Fruit fly (Drosophila melanogaster) Kc167 (cell line): Measurements from ENCODE around the gene Arglu1.

Experiments
- Myc ChIP-seq: fragments of >200 bp; optimal IDR thresholded peaks from 2 replicates; lab custom pipeline; 2017; ENCODE audit warnings: missing external identifiers
- Sin3A ChIP-seq: fragments of >200 bp; optimal IDR thresholded peaks from 2 replicates; lab custom pipeline; 2018; ENCODE audit warnings: missing external identifiers
- h ChIP-seq: fragments of >200 bp; optimal IDR thresholded peaks from 3 replicates; lab custom pipeline; 2018; ENCODE audit warnings: missing external identifiers
- insv ChIP-seq: fragments of >200 bp; optimal IDR thresholded peaks from 3 replicates; lab custom pipeline; 2018; ENCODE audit warnings: missing external identifiers
- psq ChIP-seq: fragments of >200 bp; optimal IDR thresholded peaks from 2 replicates; lab custom pipeline; 2017; ENCODE audit warnings: missing external identifiers
- ttk ChIP-seq: sonication (Bioruptor generic); optimal IDR thresholded peaks from 2 replicates; lab custom pipeline; 2017; ENCODE audit warnings: missing external identifiers

Gene Arglu1

dm6 chr2L:9907320-9908256 lies 30.3 kb downstream of the Arglu1 start:
- TF ChIP-seq h (lab: Kevin White, UChicago) = no peak
- TF ChIP-seq insv (lab: Kevin White, UChicago) = no peak
- no peak for TF ChIP-seq Myc
- no peak for TF ChIP-seq Sin3A (lab: Kevin White, UChicago)
- TF ChIP-seq ttk (lab: Kevin White, UChicago) = no peak
- no peak for TF ChIP-seq psq (lab: Kevin White, UChicago)

- TF ChIP-seq psq (lab: Kevin White, UChicago) (no peak), h (lab: Kevin White, UChicago) (no peak), Myc (no peak), insv (lab: Kevin White, UChicago) (no peak), ttk (lab: Kevin White, UChicago) (no peak)
Measured at dm6 chr2L:9906641-9907040, 31.3 kb downstream of the Arglu1 start.

dm6 chr2L:9903028-9903427 lies 34.9 kb downstream of the Arglu1 start, which contains the start of gene Muc30E:
Muc30E (minus strand) TSS chr2L:9903128.
- TF ChIP-seq Myc (no peak), insv (lab: Kevin White, UChicago) (no peak)

DNA sequence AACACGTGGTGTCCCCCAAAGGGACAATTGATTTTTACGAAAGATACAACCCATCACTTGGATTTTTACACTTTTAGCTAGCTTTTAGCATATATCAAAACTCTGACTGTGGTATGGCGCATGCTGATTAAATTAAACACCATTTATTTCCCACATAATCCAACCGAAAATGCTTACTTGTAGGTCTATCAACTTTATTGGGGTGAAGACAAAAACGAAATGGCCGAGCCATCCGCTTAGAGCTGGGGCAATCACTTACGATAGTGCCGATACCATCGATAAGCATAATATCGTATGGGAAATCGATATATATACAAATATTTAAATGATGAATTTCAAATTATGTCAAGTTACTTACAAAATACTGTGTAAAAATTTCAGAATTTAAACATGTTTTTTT lies 40.6 kb downstream of the Arglu1 start, which contains the start of gene RpS2:
Gene RpS2, minus strand, starts transcription at position 257 of the 400 bp plus-strand sequence.
- TF ChIP-seq ttk (lab: Kevin White, UChicago) = no peak
- no peak for TF ChIP-seq Sin3A (lab: Kevin White, UChicago)
- no peak for TF ChIP-seq insv (lab: Kevin White, UChicago)
- TF ChIP-seq psq (lab: Kevin White, UChicago) = no peak
- TF ChIP-seq Myc = no peak
- TF ChIP-seq h (lab: Kevin White, UChicago) = no peak

- no peak for TF ChIP-seq psq (lab: Kevin White, UChicago)
Measured at dm6 chr2L:9894871-9895364, 43.0 kb downstream of the Arglu1 start, which contains the start of gene Bka. Bka (plus strand) TSS chr2L:9895287.

DNA sequence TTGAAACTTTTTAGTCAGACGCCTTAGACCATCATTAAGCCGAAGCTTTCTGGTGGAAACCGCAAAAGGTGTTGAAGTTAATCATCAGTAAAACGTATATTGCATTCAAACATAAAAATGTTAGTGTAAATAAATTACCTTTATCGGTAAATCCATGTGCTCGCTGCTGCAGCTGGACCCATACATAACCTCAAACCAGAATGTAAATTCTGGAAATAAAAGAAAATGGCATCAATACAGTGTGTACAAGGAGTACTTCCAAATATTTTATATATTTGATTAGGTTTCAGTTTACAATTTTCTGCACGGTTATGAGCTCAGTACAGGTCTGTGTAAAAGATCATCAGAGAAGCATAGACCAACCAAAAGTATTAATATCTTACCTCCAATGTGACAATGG lies 43.7 kb downstream of the Arglu1 start:
- no peak for TF ChIP-seq ttk (lab: Kevin White, UChicago)
- no peak for TF ChIP-seq Myc
- TF ChIP-seq h (lab: Kevin White, UChicago) = no peak
- no peak for TF ChIP-seq Sin3A (lab: Kevin White, UChicago)
- no peak for TF ChIP-seq psq (lab: Kevin White, UChicago)
- TF ChIP-seq insv (lab: Kevin White, UChicago) = no peak

DNA sequence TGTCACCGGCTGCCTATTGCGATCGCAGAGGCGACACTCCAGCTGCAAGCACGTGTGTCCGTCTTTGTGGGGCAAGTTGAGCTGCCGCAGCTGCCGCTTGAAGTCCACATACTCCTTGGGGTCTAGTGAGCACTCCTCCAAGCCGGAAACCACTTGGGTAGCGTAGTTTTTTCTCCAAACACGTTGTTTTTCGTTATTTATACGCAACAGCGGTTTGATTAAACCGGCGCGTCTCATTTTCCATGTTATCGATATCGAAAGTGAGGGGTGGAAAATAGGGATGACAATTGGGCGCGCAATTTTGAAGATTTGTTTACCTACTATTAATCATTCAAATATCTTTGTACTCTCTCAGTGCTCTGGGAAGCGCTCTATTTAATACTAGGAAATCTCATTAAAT lies 44.8 kb downstream of the Arglu1 start, which contains the start of gene mtDNA-helicase:
Gene mtDNA-helicase, minus strand, starts transcription at position 264 of the 400 bp plus-strand sequence.
- TF ChIP-seq psq (lab: Kevin White, UChicago) (no peak), ttk (lab: Kevin White, UChicago) (no peak), Myc (no peak), h (lab: Kevin White, UChicago) (no peak)

- no peak for TF ChIP-seq Sin3A (lab: Kevin White, UChicago)
- TF ChIP-seq ttk (lab: Kevin White, UChicago) = no peak
- no peak for TF ChIP-seq Myc
- no peak for TF ChIP-seq insv (lab: Kevin White, UChicago)
- TF ChIP-seq h (lab: Kevin White, UChicago) = no peak
- TF ChIP-seq psq (lab: Kevin White, UChicago) = no peak
Measured at dm6 chr2L:9890576-9890975, 47.4 kb downstream of the Arglu1 start, which contains the start of the genes CG34183 and CG4537. CG34183 (minus strand) TSS chr2L:9890772. CG4537 (plus strand) TSS chr2L:9890885.

- TF ChIP-seq ttk (lab: Kevin White, UChicago) = no peak
- no peak for TF ChIP-seq psq (lab: Kevin White, UChicago)
- TF ChIP-seq h (lab: Kevin White, UChicago) = no peak
- no peak for TF ChIP-seq Myc
- TF ChIP-seq Sin3A (lab: Kevin White, UChicago) = no peak
- TF ChIP-seq insv (lab: Kevin White, UChicago) = no peak
Measured at dm6 chr2L:9887856-9888269, 50.1 kb downstream of the Arglu1 start, which contains the start of gene Fkbp59. Fkbp59 (plus strand) TSS chr2L:9888005.

dm6 chr2L:9886086-9886485 lies 51.8 kb downstream of the Arglu1 start, which contains the start of gene nAChRalpha6:
nAChRalpha6 (minus strand) TSS chr2L:9886250.
- TF ChIP-seq insv (lab: Kevin White, UChicago) = no peak
